Fruit fly (Drosophila melanogaster): Measurements from ENCODE around the gene Myo31DF.

DNA sequence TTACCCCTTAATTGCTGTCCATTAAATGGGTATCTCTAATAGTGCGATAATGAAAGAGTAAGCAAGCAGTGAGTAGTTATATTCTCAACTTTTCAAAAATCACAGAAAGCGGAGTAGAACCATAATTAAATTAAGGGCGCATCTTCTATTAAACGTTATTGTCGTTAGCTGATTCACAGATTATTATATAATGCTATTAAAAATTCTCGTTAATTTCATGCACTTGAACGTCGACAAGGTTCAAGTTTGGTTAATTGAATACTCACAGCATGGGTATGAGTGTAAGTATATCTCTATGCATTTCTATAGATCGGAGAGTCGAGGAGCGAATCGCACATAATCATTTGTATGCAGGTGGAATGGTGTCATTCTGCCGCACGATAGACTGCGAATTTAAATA lies 4.3 kb upstream of the Myo31DF start:
- TF ChIP-seq Pif1B (GFP tag; optimal IDR thresholded peaks at IDR 0.05) (no peak), gl (tag; optimal IDR thresholded peaks at IDR 0.05) (no peak), Ets98B (GFP tag; IDR thresholded peaks at IDR 0.05) (no peak), CG34367 (tag; optimal IDR thresholded peaks at IDR 0.05) (no peak), CG4496 (GFP tag; IDR thresholded peaks at IDR 0.05) (no peak), CG32121 (GFP tag; IDR thresholded peaks at IDR 0.05) (no peak), CG14655 (GFP tag; optimal IDR thresholded peaks at IDR 0.05) (no peak), CG13204 (GFP tag; optimal IDR thresholded peaks at IDR 0.05) (no peak), CG8301 (tag; optimal IDR thresholded peaks at IDR 0.05) (no peak), CG9948 (tag; optimal IDR thresholded peaks at IDR 0.05) (no peak), Snoo (tag; optimal IDR thresholded peaks at IDR 0.05) (no peak), CG12605 (GFP tag; IDR thresholded peaks at IDR 0.05) (no peak), fd96Ca (GFP tag; IDR thresholded peaks at IDR 0.05) (no peak), EcR (GFP tag; optimal IDR thresholded peaks at IDR 0.05) (no peak)
